Fruit fly (Drosophila melanogaster) S2 (cell line): ENCODE measurements around the gene VhaM9.7-b.

Experiments used
- CG8478 ChIP-seq: fragments of >200 bp; optimal IDR thresholded peaks from 2 replicates; lab custom pipeline; 2018
- CTCF ChIP-seq, 2 experiments: fragments of >200 bp; optimal IDR thresholded peaks; 2 replicates each; lab custom pipeline; 2018

Gene VhaM9.7-b

dm6 chr3L:21516716-21517266, 22.9 kb upstream of the VhaM9.7-b start:
- TF ChIP-seq CG8478 (lab: Kevin White, UChicago) (no peak), CTCF (optimal IDR thresholded peaks at IDR 0.05; lab: Kevin White, UChicago) (no peak)

- TF ChIP-seq CG8478 (lab: Kevin White, UChicago) (no peak), CTCF (optimal IDR thresholded peaks at IDR 0.05; lab: Kevin White, UChicago) (no peak)
Observed at dm6 chr3L:21518345-21518744, 21.3 kb upstream of the VhaM9.7-b start.

dm6 chr3L:21523059-21523836, 16.4 kb upstream of the VhaM9.7-b start, which contains the start of gene CG7611:
Gene CG7611, plus strand, starts transcription at chr3L:21523186.
- no peak for TF ChIP-seq CG8478 (lab: Kevin White, UChicago)
- peak in 1 of 2 experiments; percentile 1 for TF ChIP-seq CTCF (optimal IDR thresholded peaks at IDR 0.05; lab: Kevin White, UChicago)

dm6 chr3L:21524071-21524889, 15.4 kb upstream of the VhaM9.7-b start:
- TF ChIP-seq CTCF (optimal IDR thresholded peaks at IDR 0.05; lab: Kevin White, UChicago), result no peak
- no peak for TF ChIP-seq CG8478 (lab: Kevin White, UChicago)

- TF ChIP-seq CTCF (optimal IDR thresholded peaks at IDR 0.05; lab: Kevin White, UChicago), result no peak
- no peak for TF ChIP-seq CG8478 (lab: Kevin White, UChicago)
Observed at dm6 chr3L:21529108-21529507, 10.6 kb upstream of the VhaM9.7-b start, which contains the start of gene Arv1. Gene Arv1, minus strand, starts transcription at chr3L:21529333.

- no peak for TF ChIP-seq CG8478 (lab: Kevin White, UChicago)
- TF ChIP-seq CTCF (optimal IDR thresholded peaks at IDR 0.05; lab: Kevin White, UChicago), result peak in 1 of 2 experiments; percentile 40
Observed at dm6 chr3L:21533270-21533948, 6.3 kb upstream of the VhaM9.7-b start, which contains the start of gene Mkrn1. Gene Mkrn1, minus strand, starts transcription at chr3L:21533713.

dm6 chr3L:21534360-21534759, 5.3 kb upstream of the VhaM9.7-b start, which contains the start of gene ppk5:
Gene ppk5, plus strand, starts transcription at chr3L:21534660.
- TF ChIP-seq CTCF (optimal IDR thresholded peaks at IDR 0.05; lab: Kevin White, UChicago) (no peak), CG8478 (lab: Kevin White, UChicago) (no peak)

dm6 chr3L:21536857-21537256, 2.8 kb upstream of the VhaM9.7-b start, which contains the start of gene Rpn10:
Gene Rpn10, plus strand, starts transcription at chr3L:21537000.
- peak; percentile 39 to 50 for TF ChIP-seq CTCF (optimal IDR thresholded peaks at IDR 0.05; lab: Kevin White, UChicago)
- no peak for TF ChIP-seq CG8478 (lab: Kevin White, UChicago)

- TF ChIP-seq CTCF (optimal IDR thresholded peaks at IDR 0.05; lab: Kevin White, UChicago), result no peak
- no peak for TF ChIP-seq CG8478 (lab: Kevin White, UChicago)
Observed at dm6 chr3L:21538893-21539244, 793 bp upstream of the VhaM9.7-b start.

dm6 chr3L:21542059-21542458, 2.4 kb downstream of the VhaM9.7-b start, which contains the start of gene CG33290:
Gene CG33290, plus strand, starts transcription at chr3L:21542359.
- TF ChIP-seq CG8478 (lab: Kevin White, UChicago) (no peak), CTCF (optimal IDR thresholded peaks at IDR 0.05; lab: Kevin White, UChicago) (no peak)

- TF ChIP-seq CG8478 (lab: Kevin White, UChicago), result no peak
- no peak for TF ChIP-seq CTCF (optimal IDR thresholded peaks at IDR 0.05; lab: Kevin White, UChicago)
Observed at dm6 chr3L:21554752-21555151, 15.1 kb downstream of the VhaM9.7-b start, which contains the start of gene Wnk. Gene Wnk, minus strand, starts transcription at chr3L:21554928.

dm6 chr3L:21558176-21558871, 18.7 kb downstream of the VhaM9.7-b start, which contains the start of gene CG7173:
Gene CG7173, minus strand, starts transcription at chr3L:21558226.
- TF ChIP-seq CG8478 (lab: Kevin White, UChicago) (no peak), CTCF (optimal IDR thresholded peaks at IDR 0.05; lab: Kevin White, UChicago) (no peak)

dm6 chr3L:21562081-21562480, 22.4 kb downstream of the VhaM9.7-b start, which contains the start of gene CapaR:
Gene CapaR, minus strand, starts transcription at chr3L:21562181.
- TF ChIP-seq CG8478 (lab: Kevin White, UChicago) (no peak), CTCF (optimal IDR thresholded peaks at IDR 0.05; lab: Kevin White, UChicago) (no peak)
